Worm (Caenorhabditis elegans): ENCODE measurements around the gene txt-2.

DNA sequence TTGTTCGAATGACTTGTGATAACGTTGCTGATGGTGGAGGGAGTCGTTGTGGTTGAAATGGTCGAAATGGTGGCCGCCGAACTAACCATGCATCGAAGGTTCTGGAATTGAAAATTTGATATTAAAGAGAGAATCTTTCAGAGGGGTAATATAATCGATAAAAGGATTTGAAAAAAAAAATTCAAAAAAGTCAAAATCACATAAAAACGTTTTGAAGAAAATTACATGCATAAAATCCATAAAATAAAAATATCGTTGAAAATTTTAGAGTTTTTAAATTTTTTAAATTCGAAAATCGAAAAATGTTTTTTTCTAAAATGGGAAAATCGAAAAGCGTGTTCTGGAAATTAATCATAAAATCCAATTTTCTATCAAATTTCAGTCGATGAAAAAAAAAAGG is 41.3 kb upstream of the txt-2 start, which contains the start of gene npr-5:
- no peak for TF ChIP-seq nhr-11 (tag; optimal IDR thresholded peaks at IDR 0.05)
- no peak for TF ChIP-seq syd-9 (tag; optimal IDR thresholded peaks at IDR 0.05)
- no peak for TF ChIP-seq pros-1 (tag; optimal IDR thresholded peaks at IDR 0.05)
- TF ChIP-seq ztf-16 (tag; optimal IDR thresholded peaks at IDR 0.05), result no peak
- no peak for TF ChIP-seq tbx-7 (tag; optimal IDR thresholded peaks at IDR 0.05)
- no peak for TF ChIP-seq F13H6.1 (tag; optimal IDR thresholded peaks at IDR 0.05)
- no peak for TF ChIP-seq ama-1 (optimal IDR thresholded peaks at IDR 0.05)
- TF ChIP-seq nfya-1 (tag; optimal IDR thresholded peaks at IDR 0.05), result no peak
- TF ChIP-seq unc-86 (tag; optimal IDR thresholded peaks at IDR 0.05), result no peak
- no peak for TF ChIP-seq fkh-10 (GFP tag; optimal IDR thresholded peaks at IDR 0.05)
- no peak for TF ChIP-seq fax-1 (tag; optimal IDR thresholded peaks at IDR 0.05)

Measured in whole organism, late embryonic.